Worm (Caenorhabditis elegans) whole organism, L4 larva: ENCODE results near the gene C15F1.2.

Experiments
- F26F4.8 ChIP-seq: fragments of 200-800 bp; sonication (Bioruptor generic); conservative IDR thresholded peaks from 2 replicates; pipeline ENCODE4 v1.3.6; 2022; ENCODE audit warnings: missing genetic modification characterization, missing compliant biosample characterization
- F44E2.7 ChIP-seq: fragments of 200-800 bp; sonication (Bioruptor generic); IDR thresholded peaks from 2 replicates; pipeline ENCODE4 v2.1.2; 2022; ENCODE audit warnings: missing genetic modification characterization, missing compliant biosample characterization
- T20F7.1 ChIP-seq: fragments of 200-800 bp; sonication (Bioruptor generic); optimal IDR thresholded peaks from 2 replicates; lab custom pipeline; 2018; ENCODE audit warnings: mild to moderate bottlenecking, missing genetic modification characterization, missing compliant biosample characterization
- Y48G9A.11 ChIP-seq: fragments of 200-800 bp; sonication (Bioruptor generic); IDR thresholded peaks from 2 replicates; pipeline ENCODE4 v1.3.6; 2022; ENCODE audit warnings: missing genetic modification reagents, missing genetic modification characterization, missing compliant biosample characterization
- Y75B8A.6 ChIP-seq: fragments of 200-800 bp; sonication (Bioruptor generic); IDR thresholded peaks from 2 replicates; pipeline ENCODE4 v1.3.6; 2022; ENCODE audit warnings: missing genetic modification reagents, missing genetic modification characterization, missing compliant biosample characterization
- ZK546.5 ChIP-seq, 2 experiments: sonication (generic microtip); optimal IDR thresholded peaks; 2 replicates each; lab custom pipeline; 2017; ENCODE audit warnings: missing biosample characterization in 2 of 2, missing genetic modification characterization in 2 of 2
- aha-1 ChIP-seq: fragments of 150-350 bp; peaks from one replicate; lab custom pipeline; 2014; ENCODE audit warnings: missing biosample characterization, missing genetic modification characterization
- arid-1 ChIP-seq: fragments of 200-800 bp; sonication (Bioruptor generic); conservative IDR thresholded peaks from 2 replicates; pipeline ENCODE4 v1.3.6; 2022; ENCODE audit warnings: missing genetic modification reagents, missing genetic modification characterization, missing compliant biosample characterization
- ceh-20 ChIP-seq: fragments of 200-800 bp; sonication (Bioruptor generic); IDR thresholded peaks from 2 replicates; pipeline ENCODE4 v1.3.6; 2022; ENCODE audit warnings: missing genetic modification reagents, missing genetic modification characterization, missing compliant biosample characterization
- ceh-32 ChIP-seq: sonication (generic microtip); optimal IDR thresholded peaks from 2 replicates; lab custom pipeline; 2016; ENCODE audit warnings: mild to moderate bottlenecking, missing genetic modification characterization, missing compliant biosample characterization; ENCODE audit not compliant: poor library complexity
- ceh-44 ChIP-seq: fragments of 200-800 bp; sonication (Bioruptor generic); IDR thresholded peaks from 2 replicates; pipeline ENCODE4 v1.3.6; 2022; ENCODE audit warnings: missing genetic modification reagents, missing genetic modification characterization, missing compliant biosample characterization
- ceh-82 ChIP-seq: sonication (generic microtip); optimal IDR thresholded peaks from 2 replicates; lab custom pipeline; 2017; ENCODE audit warnings: missing biosample characterization, missing genetic modification characterization
- ctbp-1 ChIP-seq: fragments of 200-800 bp; sonication (Bioruptor generic); IDR thresholded peaks from 2 replicates; pipeline ENCODE4 v1.3.6; 2022; ENCODE audit warnings: missing genetic modification reagents, missing genetic modification characterization, missing compliant biosample characterization
- daf-19 ChIP-seq: fragments of 200-800 bp; sonication (Bioruptor generic); conservative IDR thresholded peaks from 2 replicates; pipeline ENCODE4 v1.3.6; 2022; ENCODE audit warnings: missing genetic modification characterization, missing compliant biosample characterization
- dmd-6 ChIP-seq: fragments of 200-800 bp; sonication (Bioruptor generic); IDR thresholded peaks from 2 replicates; pipeline ENCODE4 v1.3.6; 2022; ENCODE audit warnings: missing genetic modification reagents, missing genetic modification characterization, missing compliant biosample characterization
- dmd-8 ChIP-seq: fragments of 200-800 bp; sonication (Bioruptor generic); IDR thresholded peaks from 2 replicates; pipeline ENCODE4 v1.3.6; 2022; ENCODE audit warnings: missing genetic modification characterization, missing compliant biosample characterization
- dmd-9 ChIP-seq: fragments of 200-800 bp; sonication (Bioruptor generic); IDR thresholded peaks from 2 replicates; pipeline ENCODE4 v1.3.6; 2022; ENCODE audit warnings: missing genetic modification reagents, missing genetic modification characterization, missing compliant biosample characterization
- egl-43 ChIP-seq: fragments of 200-800 bp; sonication (Bioruptor generic); IDR thresholded peaks from 2 replicates; pipeline ENCODE4 v1.3.6; 2022; ENCODE audit warnings: missing genetic modification reagents, missing genetic modification characterization, missing compliant biosample characterization
- fos-1 ChIP-seq: fragments of 150-350 bp; optimal IDR thresholded peaks from 2 replicates; lab custom pipeline; 2014; ENCODE audit warnings: missing biosample characterization, missing genetic modification characterization
- hif-1 ChIP-seq, 2 experiments: sonication (generic microtip); optimal IDR thresholded peaks; 2 replicates each; lab custom pipeline; 2016 to 2017; ENCODE audit warnings: missing compliant biosample characterization in 2 of 2, missing genetic modification characterization in 2 of 2, missing genetic modification reagents in 2 of 2, missing genotype in 2 of 2, mild to moderate bottlenecking in 1 of 2
- hlh-30 ChIP-seq: sonication (generic microtip); optimal IDR thresholded peaks from 2 replicates; lab custom pipeline; 2017; ENCODE audit warnings: antibody characterized with exemption, mild to moderate bottlenecking, missing genetic modification characterization, missing compliant biosample characterization; ENCODE audit not compliant: insufficient read depth
- lim-7 ChIP-seq: fragments of 200-800 bp; sonication (Bioruptor generic); IDR thresholded peaks from 2 replicates; pipeline ENCODE4 v1.3.6; 2022; ENCODE audit warnings: missing genetic modification characterization, missing compliant biosample characterization
- lin-13 ChIP-seq: fragments of 150-350 bp; optimal IDR thresholded peaks from 2 replicates; lab custom pipeline; 2014; ENCODE audit warnings: missing biosample characterization, missing genetic modification reagents, missing genetic modification characterization
- lin-38 ChIP-seq: fragments of 200-800 bp; sonication (Bioruptor generic); IDR thresholded peaks from 2 replicates; pipeline ENCODE4 v1.3.6; 2022; ENCODE audit warnings: missing genetic modification reagents, missing genetic modification characterization, missing compliant biosample characterization
- lin-39 ChIP-seq: fragments of 150-350 bp; optimal IDR thresholded peaks from 2 replicates; lab custom pipeline; 2014; ENCODE audit warnings: missing biosample characterization, missing genetic modification reagents, missing genetic modification characterization
- lir-3 ChIP-seq: sonication (generic microtip); optimal IDR thresholded peaks from 2 replicates; lab custom pipeline; 2016; ENCODE audit warnings: mild to moderate bottlenecking, missing genetic modification characterization, missing compliant biosample characterization
- lsy-2 ChIP-seq, 2 experiments: fragments of 150-350 bp in 1 of 2; sonication (generic microtip) in 1 of 2; optimal IDR thresholded peaks; 2 replicates each; lab custom pipeline; 2014 to 2017; ENCODE audit warnings: missing biosample characterization in 2 of 2, missing genetic modification characterization in 2 of 2
- madf-5 ChIP-seq, 2 experiments: fragments of 200-800 bp; sonication (Bioruptor generic); IDR thresholded peaks; 2 replicates each; pipeline ENCODE4 v1.3.6; 2022; ENCODE audit warnings: missing compliant biosample characterization in 2 of 2, missing genetic modification characterization in 2 of 2
- madf-9 ChIP-seq: fragments of 200-800 bp; sonication (Bioruptor generic); conservative IDR thresholded peaks from 2 replicates; pipeline ENCODE4 v1.3.6; 2022; ENCODE audit warnings: missing genetic modification reagents, missing genetic modification characterization, missing compliant biosample characterization
- mdt-29 ChIP-seq: fragments of 200-800 bp; sonication (Bioruptor generic); IDR thresholded peaks from 2 replicates; pipeline ENCODE4 v1.3.6; 2022; ENCODE audit warnings: missing genetic modification reagents, missing genetic modification characterization, missing compliant biosample characterization
- mep-1 ChIP-seq: fragments of 150-350 bp; sonication (generic microtip); optimal IDR thresholded peaks from 3 replicates; lab custom pipeline; 2014; ENCODE audit warnings: missing biosample characterization, missing genetic modification characterization
- mes-2 ChIP-seq: sonication (generic microtip); optimal IDR thresholded peaks from 2 replicates; lab custom pipeline; 2016; ENCODE audit warnings: missing genotype, mild to moderate bottlenecking, missing genetic modification characterization, missing compliant biosample characterization; ENCODE audit not compliant: poor library complexity, severe bottlenecking
- mxl-2 ChIP-seq: fragments of 200-800 bp; sonication (Bioruptor generic); conservative IDR thresholded peaks from 2 replicates; pipeline ENCODE4 v1.3.6; 2022; ENCODE audit warnings: missing genetic modification reagents, missing genetic modification characterization, missing compliant biosample characterization
- nhr-237 ChIP-seq: sonication (generic microtip); optimal IDR thresholded peaks from 2 replicates; lab custom pipeline; 2017; ENCODE audit warnings: missing biosample characterization, missing genetic modification characterization
- nhr-25 ChIP-seq: sonication (generic microtip); optimal IDR thresholded peaks from 2 replicates; lab custom pipeline; 2017; ENCODE audit warnings: missing genetic modification characterization, mild to moderate bottlenecking, missing compliant biosample characterization, antibody characterized with exemption, moderate library complexity, borderline replicate concordance; ENCODE audit not compliant: insufficient read depth
- nhr-42 ChIP-seq: fragments of 200-800 bp; sonication (Bioruptor generic); IDR thresholded peaks from 2 replicates; pipeline ENCODE4 v1.3.6; 2022; ENCODE audit warnings: missing genetic modification characterization, missing compliant biosample characterization
- pha-4 ChIP-seq, 2 experiments: fragments of 150-350 bp in 1 of 2; fragments of 200-800 bp in 1 of 2; sonication (Bioruptor generic) in 1 of 2; IDR thresholded peaks in 1 of 2; optimal IDR thresholded peaks in 1 of 2; 2 replicates each; pipeline versions ENCODE4 v1.3.6 to Lab custom; 2014 to 2022; ENCODE audit warnings: missing genetic modification characterization in 2 of 2, missing genetic modification reagents in 2 of 2, missing biosample characterization in 1 of 2, missing compliant biosample characterization in 1 of 2
- php-3 ChIP-seq: fragments of 200-800 bp; sonication (Bioruptor generic); IDR thresholded peaks from 2 replicates; pipeline ENCODE4 v1.3.6; 2022; ENCODE audit warnings: missing genetic modification reagents, missing genetic modification characterization, missing compliant biosample characterization
- rbr-2 ChIP-seq: sonication (generic microtip); optimal IDR thresholded peaks from 2 replicates; lab custom pipeline; 2016; ENCODE audit warnings: missing genotype, missing genetic modification characterization, missing compliant biosample characterization
- saeg-2 ChIP-seq: fragments of 200-800 bp; sonication (Bioruptor generic); IDR thresholded peaks from 2 replicates; pipeline ENCODE4 v1.3.6; 2022; ENCODE audit warnings: missing genetic modification reagents, missing genetic modification characterization, missing compliant biosample characterization
- snpc-4 ChIP-seq: fragments of 150-350 bp; optimal IDR thresholded peaks from 2 replicates; lab custom pipeline; 2014; ENCODE audit warnings: missing biosample characterization, missing genetic modification characterization
- spr-3 ChIP-seq: fragments of 200-800 bp; sonication (Bioruptor generic); optimal IDR thresholded peaks from 2 replicates; lab custom pipeline; 2018; ENCODE audit warnings: mild to moderate bottlenecking, missing genetic modification characterization, missing compliant biosample characterization
- tra-1 ChIP-seq: fragments of 200-800 bp; sonication (Bioruptor generic); IDR thresholded peaks from 2 replicates; pipeline ENCODE4 v1.3.6; 2022; ENCODE audit warnings: missing genetic modification reagents, missing genetic modification characterization, missing compliant biosample characterization
- unc-62 ChIP-seq, 3 experiments: fragments of 150-350 bp in 1 of 3; sonication (generic microtip); optimal IDR thresholded peaks in 2 of 3; peaks in 1 of 3; 1 replicate in 1 of 3; 2 replicates in 2 of 3; lab custom pipeline; 2014 to 2017; ENCODE audit warnings: missing biosample characterization in 3 of 3, missing genetic modification characterization in 3 of 3, missing genetic modification reagents in 3 of 3, missing genotype in 1 of 3
- zfp-2 ChIP-seq: sonication (generic microtip); optimal IDR thresholded peaks from 2 replicates; lab custom pipeline; 2016; ENCODE audit warnings: mild to moderate bottlenecking, missing genetic modification characterization, missing compliant biosample characterization

C15F1.2 gene

DNA sequence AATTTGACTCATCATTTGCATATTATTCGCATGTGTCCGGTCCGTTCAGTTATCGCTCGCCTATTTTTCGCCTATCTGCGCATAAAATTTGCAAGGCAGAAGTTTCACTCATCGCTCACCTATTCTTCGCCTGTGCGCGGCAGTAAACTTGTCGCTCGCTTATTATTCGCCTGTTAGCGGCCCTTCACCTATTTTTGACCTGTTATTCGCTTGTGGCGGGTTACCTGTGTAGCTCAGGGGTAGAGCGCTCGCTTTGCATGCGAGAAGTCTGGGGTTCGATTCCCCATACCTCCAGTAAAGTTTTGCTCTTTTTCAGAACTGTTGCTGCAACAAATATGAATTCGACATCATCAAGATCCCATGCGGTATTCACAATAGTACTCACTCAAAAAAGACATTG lies 21.7 kb downstream of the C15F1.2 start (continued):
- TF ChIP-seq Y75B8A.6 (GFP tag; lab: Robert Waterston, UW) (0 out of 2 replicates have a peak, but pooled peaks have one; percentile 63), ceh-20 (peak; percentile 40; the same call in 1 of the 2 replicates), php-3 (GFP tag; lab: Robert Waterston, UW) (peak; percentile 70), dmd-8 (GFP tag; lab: Robert Waterston, UW) (peak; percentile 98), ctbp-1 (GFP tag; lab: Robert Waterston, UW) (peak; percentile 88), arid-1 (GFP tag; lab: Robert Waterston, UW) (peak; percentile 90), F26F4.8 (GFP tag; lab: Robert Waterston, UW) (peak; percentile 97), Y48G9A.11 (peak; percentile 89), mxl-2 (GFP tag; lab: Robert Waterston, UW) (peak; percentile 75; the same call in 1 of the 2 replicates), saeg-2 (GFP tag; lab: Robert Waterston, UW) (peak; percentile 78; the same call in 1 of the 2 replicates), hif-1 (tag; optimal IDR thresholded peaks at IDR 0.05; lab: Kevin White, UChicago) (peak in 1 of 2 experiments; percentile 14), daf-19 (GFP tag; lab: Robert Waterston, UW) (peak; percentile 83), mdt-29 (GFP tag; lab: Robert Waterston, UW) (peak; percentile 61), lin-38 (peak; percentile 81)
- TF ChIP-seq, all 104 proteins: peak for 46; not testable (repeated sequence) for 58

- TF ChIP-seq snpc-4 (tag; lab: Kevin White, UChicago) = no peak
- no peak for TF ChIP-seq nhr-25
- TF ChIP-seq F44E2.7 (GFP tag; lab: Robert Waterston, UW) = 0 out of 2 replicates have a peak, but pooled peaks have one; percentile 49
- TF ChIP-seq fos-1 (tag; lab: Kevin White, UChicago) = no peak
- peak; percentile 24 for TF ChIP-seq ceh-32 (tag; lab: Kevin White, UChicago)
- 0 out of 2 replicates have a peak, but pooled peaks have one; percentile 24 for TF ChIP-seq Y48G9A.11
- TF ChIP-seq daf-19 (GFP tag; lab: Robert Waterston, UW) = peak; percentile 64; the same call in 1 of the 2 replicates
- TF ChIP-seq lin-13 = peak; percentile 51
- peak; percentile 54; the same call in 1 of the 2 replicates for TF ChIP-seq nhr-42
- peak; percentile 30 for TF ChIP-seq hlh-30 (tag; lab: Kevin White, UChicago)
- TF ChIP-seq mdt-29 (GFP tag; lab: Robert Waterston, UW) = peak; percentile 46; the same call in 1 of the 2 replicates
- TF ChIP-seq aha-1 (tag; lab: Kevin White, UChicago) = no peak
- 0 out of 4 replicates have a peak, but pooled peaks of 1 of the 2 experiments have one; percentile 82 for TF ChIP-seq madf-5 (GFP tag; IDR thresholded peaks at IDR 0.05; lab: Robert Waterston, UW)
- peak; percentile 53 for TF ChIP-seq lir-3 (tag; lab: Kevin White, UChicago)
- TF ChIP-seq spr-3 = peak; percentile 73
- 0 out of 2 replicates have a peak, but pooled peaks have one; percentile 60 for TF ChIP-seq dmd-9 (GFP tag; lab: Robert Waterston, UW)
- TF ChIP-seq zfp-2 = no peak
- TF ChIP-seq lsy-2 (tag; optimal IDR thresholded peaks at IDR 0.05; lab: Kevin White, UChicago) = peak in 1 of 2 experiments; percentile 25
- peak; percentile 50 for TF ChIP-seq mep-1 (tag; lab: Kevin White, UChicago)
- TF ChIP-seq pha-4 (GFP tag; IDR thresholded peaks at IDR 0.05; lab: Robert Waterston, UW) = peak; percentile 86
- TF ChIP-seq pha-4 (tag; optimal IDR thresholded peaks at IDR 0.05; lab: Kevin White, UChicago) = no peak
- peak; percentile 61; the same call in 1 of the 2 replicates for TF ChIP-seq lim-7 (GFP tag; lab: Robert Waterston, UW)
- no peak for TF ChIP-seq ceh-44 (GFP tag; lab: Robert Waterston, UW)
- no peak for TF ChIP-seq lin-39 (tag; lab: Kevin White, UChicago)
- TF ChIP-seq unc-62 (GFP tag; optimal IDR thresholded peaks at IDR 0.05 in 1 of 2; lab: Kevin White, UChicago) = peak in 1 of 2 experiments; percentile 21
- TF ChIP-seq unc-62 (tag; optimal IDR thresholded peaks at IDR 0.05; lab: Kevin White, UChicago) = no peak
- TF ChIP-seq tra-1 = no peak
- peak; percentile 43 for TF ChIP-seq T20F7.1
- TF ChIP-seq ZK546.5 (tag; optimal IDR thresholded peaks at IDR 0.05; lab: Kevin White, UChicago) = no peak
- no peak for TF ChIP-seq ceh-82 (tag; lab: Kevin White, UChicago)
- peak; percentile 25 for TF ChIP-seq mes-2 (tag; lab: Kevin White, UChicago)
- no peak for TF ChIP-seq nhr-237 (tag; lab: Kevin White, UChicago)
- TF ChIP-seq ctbp-1 (GFP tag; lab: Robert Waterston, UW) = peak; percentile 49; the same call in 1 of the 2 replicates
- TF ChIP-seq madf-9 = peak; percentile 81
- peak; percentile 83 for TF ChIP-seq egl-43
- TF ChIP-seq dmd-6 = peak; percentile 21; the same call in 1 of the 2 replicates
- TF ChIP-seq rbr-2 (tag; lab: Kevin White, UChicago) = peak; percentile 37
Observed at ce11 chrII:7002956-7003357, 23.2 kb downstream of the C15F1.2 start.
